Fruit fly (Drosophila melanogaster) whole organism, embryonic: ENCODE data around the gene CG43248.

Experiments
- CG10462 ChIP-seq: fragments of 200-800 bp; sonication (Bioruptor generic); optimal IDR thresholded peaks from 2 replicates; lab custom pipeline; 2016; ENCODE audit warnings: missing biosample characterization, missing genetic modification characterization
- CG31441 ChIP-seq: fragments of 200-800 bp; sonication (Bioruptor generic); IDR thresholded peaks from 2 replicates; pipeline ENCODE4 v1.3.6; 2022; ENCODE audit warnings: missing biosample characterization, missing genetic modification characterization
- MESR4 ChIP-seq: fragments of 200-800 bp; sonication (Bioruptor generic); optimal IDR thresholded peaks from 2 replicates; lab custom pipeline; 2018; ENCODE audit warnings: missing biosample characterization, mild to moderate bottlenecking, missing genetic modification characterization, moderate library complexity
- NFAT ChIP-seq: fragments of 200-800 bp; sonication (Bioruptor generic); IDR thresholded peaks from 2 replicates; pipeline ENCODE4 v1.3.6; 2022; ENCODE audit warnings: missing biosample characterization, missing genetic modification characterization
- fd3F ChIP-seq: fragments of 200-800 bp; sonication (Bioruptor generic); optimal IDR thresholded peaks from 2 replicates; lab custom pipeline; 2018; ENCODE audit warnings: missing biosample characterization, mild to moderate bottlenecking, missing genetic modification characterization, moderate library complexity
- sisA ChIP-seq: fragments of 200-800 bp; sonication (Bioruptor generic); IDR thresholded peaks from 2 replicates; pipeline ENCODE4 v1.3.6; 2022; ENCODE audit warnings: missing biosample characterization, missing genetic modification characterization
- unc-4 ChIP-seq: fragments of 200-800 bp; sonication (Bioruptor generic); IDR thresholded peaks from 2 replicates; pipeline ENCODE4 v1.3.6; 2022; ENCODE audit warnings: missing biosample characterization, missing genetic modification characterization; ENCODE audit not compliant: partially characterized antibody
- zen2 ChIP-seq: fragments of 200-800 bp; sonication (Bioruptor generic); IDR thresholded peaks from 3 replicates; pipeline ENCODE4 v1.3.6; 2022; ENCODE audit warnings: missing biosample characterization, missing genetic modification characterization; ENCODE audit not compliant: partially characterized antibody

DNA sequence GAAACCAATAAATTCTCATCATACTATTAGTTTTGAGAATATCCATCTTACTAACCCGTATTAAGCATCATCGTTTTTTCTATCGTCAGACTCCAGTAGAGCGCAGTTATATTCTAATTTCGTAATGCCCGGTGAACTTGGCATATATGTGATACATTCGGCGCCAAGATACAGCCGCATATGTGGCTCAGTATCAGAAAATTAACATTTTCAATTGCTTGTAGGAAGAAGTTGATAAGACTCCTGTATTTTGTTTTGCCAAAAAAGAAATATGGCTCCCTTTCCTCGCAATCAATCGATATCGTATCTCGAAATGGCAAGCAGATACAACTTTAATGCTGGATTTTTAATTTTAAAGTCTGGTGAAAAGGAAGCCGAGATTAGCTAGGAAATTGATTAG is 6.1 kb downstream of the CG43248 start, which contains the start of gene CG33986:
- TF ChIP-seq sisA (GFP tag; lab: Robert Waterston, UW) (no peak), MESR4 (GFP tag; lab: Kevin White, UChicago) (no peak), unc-4 (GFP tag; lab: Robert Waterston, UW) (no peak), CG10462 (no peak), fd3F (no peak), zen2 (no peak), NFAT (GFP tag; lab: Robert Waterston, UW) (no peak), CG31441 (GFP tag; lab: Robert Waterston, UW) (no peak)
